Fruit fly (Drosophila melanogaster) whole organism, embryonic: ENCODE results near the gene CG7304.

Source experiments
- CG10147 ChIP-seq: fragments of 200-800 bp; sonication (Bioruptor generic); optimal IDR thresholded peaks from 2 replicates; lab custom pipeline; 2019; ENCODE audit warnings: missing biosample characterization, mild to moderate bottlenecking, missing genetic modification characterization, moderate library complexity
- CG10274 ChIP-seq: fragments of 200-800 bp; sonication (Bioruptor generic); optimal IDR thresholded peaks from 3 replicates; lab custom pipeline; 2017; ENCODE audit warnings: missing biosample characterization, mild to moderate bottlenecking, missing genetic modification characterization
- CG10565 ChIP-seq: fragments of 200-800 bp; sonication (Bioruptor generic); optimal IDR thresholded peaks from 3 replicates; lab custom pipeline; 2016; ENCODE audit warnings: missing biosample characterization, mild to moderate bottlenecking, missing genetic modification characterization
- CG10959 ChIP-seq: fragments of 200-800 bp; sonication (Bioruptor generic); IDR thresholded peaks from 2 replicates; pipeline ENCODE4 v1.3.6; 2022; ENCODE audit warnings: missing biosample characterization, missing genetic modification characterization
- CG10979 ChIP-seq: fragments of 200-800 bp; sonication (Bioruptor generic); optimal IDR thresholded peaks from 2 replicates; lab custom pipeline; 2018; ENCODE audit warnings: missing biosample characterization, mild to moderate bottlenecking, missing genetic modification characterization, moderate library complexity
- CG11695 ChIP-seq: fragments of 200-800 bp; sonication (Bioruptor generic); IDR thresholded peaks from 3 replicates; pipeline ENCODE4 v1.3.6; 2022; ENCODE audit warnings: missing biosample characterization, missing genetic modification characterization
- CG12104 ChIP-seq: fragments of 200-800 bp; sonication (Bioruptor generic); optimal IDR thresholded peaks from 3 replicates; lab custom pipeline; 2016; ENCODE audit warnings: missing biosample characterization, missing genetic modification characterization
- CG13287 ChIP-seq: fragments of 200-800 bp; sonication (Bioruptor generic); IDR thresholded peaks from 2 replicates; pipeline ENCODE4 v1.3.6; 2022; ENCODE audit warnings: missing biosample characterization, missing genetic modification characterization; ENCODE audit not compliant: partially characterized antibody
- CG13894 ChIP-seq: fragments of 200-800 bp; sonication (Bioruptor generic); optimal IDR thresholded peaks from 3 replicates; lab custom pipeline; 2018; ENCODE audit warnings: missing biosample characterization, mild to moderate bottlenecking, missing genetic modification characterization, moderate library complexity
- CG17361 ChIP-seq: fragments of 200-800 bp; sonication (Bioruptor generic); IDR thresholded peaks from 3 replicates; pipeline ENCODE4 v1.3.6; 2022; ENCODE audit warnings: missing biosample characterization, missing genetic modification characterization
- CG17385 ChIP-seq: fragments of 200-800 bp; sonication (Bioruptor generic); optimal IDR thresholded peaks from 3 replicates; lab custom pipeline; 2018; ENCODE audit warnings: missing biosample characterization, mild to moderate bottlenecking, missing genetic modification characterization
- CG3065 ChIP-seq: fragments of 200-800 bp; sonication (Bioruptor generic); optimal IDR thresholded peaks from 2 replicates; lab custom pipeline; 2016; ENCODE audit warnings: missing biosample characterization, missing genetic modification characterization
- CG33557 ChIP-seq: fragments of 200-800 bp; sonication (Bioruptor generic); optimal IDR thresholded peaks from 2 replicates; lab custom pipeline; 2019; ENCODE audit warnings: missing biosample characterization, mild to moderate bottlenecking, missing genetic modification characterization, moderate library complexity
- CG3407 ChIP-seq: fragments of 200-800 bp; sonication (Bioruptor generic); optimal IDR thresholded peaks from 2 replicates; lab custom pipeline; 2018; ENCODE audit warnings: missing biosample characterization, mild to moderate bottlenecking, missing genetic modification characterization
- CG3726 ChIP-seq: fragments of 200-800 bp; sonication (Bioruptor generic); IDR thresholded peaks from 3 replicates; pipeline ENCODE4, ENCODE4 v1.3.6; 2022; ENCODE audit warnings: missing biosample characterization, missing genetic modification characterization
- CG3847 ChIP-seq: fragments of 200-800 bp; sonication (Bioruptor generic); IDR thresholded peaks from 2 replicates; pipeline ENCODE4 v1.3.6; 2022; ENCODE audit warnings: missing biosample characterization, missing genetic modification characterization
- CG4360 ChIP-seq: fragments of 200-800 bp; sonication (Bioruptor generic); IDR thresholded peaks from 2 replicates; pipeline ENCODE4 v1.3.6; 2022; ENCODE audit warnings: missing biosample characterization, missing genetic modification characterization
- CG4730 ChIP-seq: fragments of 200-800 bp; sonication (Bioruptor generic); IDR thresholded peaks from 2 replicates; pipeline ENCODE4 v1.3.6; 2022; ENCODE audit warnings: missing biosample characterization, missing genetic modification characterization
- CG4820 ChIP-seq: fragments of 200-800 bp; sonication (Bioruptor generic); optimal IDR thresholded peaks from 3 replicates; lab custom pipeline; 2016; ENCODE audit warnings: missing biosample characterization, missing genetic modification characterization
- CG7372 ChIP-seq: fragments of 200-800 bp; sonication (Bioruptor generic); IDR thresholded peaks from 2 replicates; pipeline ENCODE4 v1.3.6; 2022; ENCODE audit warnings: missing biosample characterization, missing genetic modification characterization
- CG8765 ChIP-seq: fragments of 200-800 bp; sonication (Bioruptor generic); IDR thresholded peaks from 2 replicates; pipeline ENCODE4 v1.3.6; 2022; ENCODE audit warnings: missing biosample characterization, missing genetic modification characterization
- CG8944 ChIP-seq: fragments of 200-800 bp; sonication (Bioruptor generic); optimal IDR thresholded peaks from 3 replicates; lab custom pipeline; 2016; ENCODE audit warnings: missing biosample characterization, missing genetic modification characterization
- CG9876 ChIP-seq: fragments of 200-800 bp; sonication (Bioruptor generic); optimal IDR thresholded peaks from 2 replicates; lab custom pipeline; 2016; ENCODE audit warnings: missing biosample characterization, missing genetic modification characterization
- CG9932 ChIP-seq: fragments of 200-800 bp; sonication (Bioruptor generic); IDR thresholded peaks from 2 replicates; pipeline ENCODE4 v1.3.6; 2022; ENCODE audit warnings: missing biosample characterization, missing genetic modification characterization
- Dfd ChIP-seq, 2 experiments: fragments of >200 bp; optimal IDR thresholded peaks; 2 replicates each; lab custom pipeline; 2017; ENCODE audit warnings: missing biosample characterization in 2 of 2, missing genetic modification characterization in 2 of 2
- Dip2 ChIP-seq: fragments of 200-800 bp; sonication (Bioruptor generic); IDR thresholded peaks from 2 replicates; pipeline ENCODE4 v1.3.6; 2022; ENCODE audit warnings: missing biosample characterization, missing genetic modification characterization
- Elba2 ChIP-seq: fragments of 200-800 bp; sonication (Bioruptor generic); optimal IDR thresholded peaks from 3 replicates; lab custom pipeline; 2016; ENCODE audit warnings: missing biosample characterization, missing genetic modification characterization
- H2.0 ChIP-seq: fragments of 200-800 bp; sonication (Bioruptor generic); IDR thresholded peaks from 2 replicates; pipeline ENCODE4 v1.3.6; 2022; ENCODE audit warnings: missing biosample characterization, missing genetic modification characterization
- HLH4C ChIP-seq: fragments of 200-800 bp; sonication (Bioruptor generic); IDR thresholded peaks from 3 replicates; pipeline ENCODE4 v1.3.6; 2022; ENCODE audit warnings: missing biosample characterization, missing genetic modification characterization; ENCODE audit not compliant: partially characterized antibody
- Hr39 ChIP-seq: fragments of >200 bp; optimal IDR thresholded peaks from 2 replicates; lab custom pipeline; 2017
- MBD-R2 ChIP-seq: fragments of 200-800 bp; sonication (Bioruptor generic); IDR thresholded peaks from 2 replicates; pipeline ENCODE4 v1.3.6; 2022; ENCODE audit warnings: missing biosample characterization, missing genetic modification characterization
- Opbp ChIP-seq: fragments of 200-800 bp; sonication (Bioruptor generic); IDR thresholded peaks from 3 replicates; pipeline ENCODE4 v1.3.6; 2022; ENCODE audit warnings: missing biosample characterization, missing genetic modification characterization; ENCODE audit not compliant: partially characterized antibody
- Ravus ChIP-seq: fragments of 200-800 bp; sonication (Bioruptor generic); IDR thresholded peaks from 2 replicates; pipeline ENCODE4 v1.3.6; 2022; ENCODE audit warnings: missing biosample characterization, missing genetic modification characterization
- Six4 ChIP-seq: fragments of 200-800 bp; sonication (Bioruptor generic); optimal IDR thresholded peaks from 2 replicates; lab custom pipeline; 2016; ENCODE audit warnings: missing biosample characterization, missing genetic modification characterization
- bigmax ChIP-seq: fragments of 200-800 bp; sonication (Bioruptor generic); optimal IDR thresholded peaks from 2 replicates; lab custom pipeline; 2018; ENCODE audit warnings: missing biosample characterization, mild to moderate bottlenecking, missing genetic modification characterization
- cas ChIP-seq: fragments of 200-800 bp; sonication (Bioruptor generic); IDR thresholded peaks from 2 replicates; pipeline ENCODE4 v1.3.6; 2022; ENCODE audit warnings: missing biosample characterization, missing genetic modification characterization
- caup ChIP-seq: fragments of 200-800 bp; sonication (Bioruptor generic); optimal IDR thresholded peaks from 3 replicates; lab custom pipeline; 2017; ENCODE audit warnings: missing biosample characterization, mild to moderate bottlenecking, missing genetic modification characterization, moderate library complexity; ENCODE audit not compliant: severe bottlenecking
- cg ChIP-seq: fragments of 200-800 bp; sonication (Bioruptor generic); optimal IDR thresholded peaks from 3 replicates; lab custom pipeline; 2019; ENCODE audit warnings: missing biosample characterization, mild to moderate bottlenecking, missing genetic modification characterization, moderate library complexity
- crol ChIP-seq: fragments of 200-800 bp; sonication (Bioruptor generic); IDR thresholded peaks from 2 replicates; pipeline ENCODE4 v1.3.6; 2022; ENCODE audit warnings: missing biosample characterization, missing genetic modification characterization
- cwo ChIP-seq: fragments of 200-800 bp; sonication (Bioruptor generic); optimal IDR thresholded peaks from 3 replicates; lab custom pipeline; 2017; ENCODE audit warnings: missing biosample characterization, missing genetic modification characterization, mild to moderate bottlenecking, moderate library complexity, missing genetic modification reagents
- dan ChIP-seq: fragments of 200-800 bp; sonication (Bioruptor generic); IDR thresholded peaks from 2 replicates; pipeline ENCODE4 v1.3.6; 2022; ENCODE audit warnings: missing biosample characterization, missing genetic modification characterization
- dm ChIP-seq: fragments of 200-800 bp; sonication (Bioruptor generic); optimal IDR thresholded peaks from 3 replicates; lab custom pipeline; 2016; ENCODE audit warnings: missing biosample characterization, missing genetic modification characterization
- gcm2 ChIP-seq: fragments of 200-800 bp; sonication (Bioruptor generic); optimal IDR thresholded peaks from 2 replicates; lab custom pipeline; 2016; ENCODE audit warnings: missing biosample characterization, missing genetic modification characterization
- ham ChIP-seq: fragments of 200-800 bp; sonication (Bioruptor generic); IDR thresholded peaks from 2 replicates; pipeline ENCODE4 v1.3.6; 2022; ENCODE audit warnings: missing biosample characterization, missing genetic modification characterization
- insv ChIP-seq, 2 experiments: fragments of 200-800 bp; sonication (Bioruptor generic); optimal IDR thresholded peaks; 3 replicates each; lab custom pipeline; 2016 to 2018; ENCODE audit warnings: missing biosample characterization in 2 of 2, missing genetic modification characterization in 2 of 2
- nerfin-1 ChIP-seq: fragments of 200-800 bp; sonication (Bioruptor generic); optimal IDR thresholded peaks from 3 replicates; lab custom pipeline; 2019; ENCODE audit warnings: missing biosample characterization, mild to moderate bottlenecking, missing genetic modification characterization, moderate library complexity
- pho ChIP-seq: fragments of 200-800 bp; sonication (Bioruptor generic); optimal IDR thresholded peaks from 2 replicates; lab custom pipeline; 2016; ENCODE audit warnings: missing biosample characterization, missing genetic modification characterization
- psq ChIP-seq: fragments of 200-800 bp; sonication (Bioruptor generic); optimal IDR thresholded peaks from 2 replicates; lab custom pipeline; 2017; ENCODE audit warnings: missing biosample characterization, missing genetic modification characterization
- sc ChIP-seq, 3 experiments: fragments of >200 bp in 2 of 3; fragments of 200-800 bp in 1 of 3; sonication (Bioruptor generic) in 1 of 3; optimal IDR thresholded peaks; 2 replicates in 2 of 3; 3 replicates in 1 of 3; lab custom pipeline; 2017; ENCODE audit warnings: mild to moderate bottlenecking in 1 of 3, missing biosample characterization in 1 of 3, missing genetic modification characterization in 1 of 3, missing genetic modification reagents in 1 of 3
- sens ChIP-seq: fragments of 200-800 bp; sonication (Bioruptor generic); peaks from one replicate; lab custom pipeline; 2016; ENCODE audit warnings: missing biosample characterization, missing genetic modification characterization
- trem ChIP-seq: fragments of 200-800 bp; optimal IDR thresholded peaks from 3 replicates; lab custom pipeline; 2019; ENCODE audit warnings: missing biosample characterization, mild to moderate bottlenecking, missing genetic modification characterization, moderate library complexity

Gene CG7304

dm6 chr3L:15728195-15728594, 48.7 kb downstream of the CG7304 start, which contains the start of gene comm (continued):
- no peak for TF ChIP-seq CG8944
- no peak for TF ChIP-seq CG3847 (GFP tag; lab: Robert Waterston, UW)
- TF ChIP-seq Dip2, result no peak
- TF ChIP-seq CG10565 (GFP tag; lab: Kevin White, UChicago), result no peak
- TF ChIP-seq crol (GFP tag; lab: Robert Waterston, UW), result no peak; the same call in 1 of the 2 replicates
- no peak for TF ChIP-seq CG3065 (GFP tag; lab: Kevin White, UChicago)
- TF ChIP-seq CG9932, result no peak
- peak; percentile 8 for TF ChIP-seq trem (tag; lab: Kevin White, UChicago)
- peak; percentile 70; the same call in 1 of the 2 replicates for TF ChIP-seq CG13287
- peak; percentile 70 for TF ChIP-seq nerfin-1 (tag; lab: Kevin White, UChicago)
- TF ChIP-seq H2.0 (GFP tag; lab: Robert Waterston, UW), result no peak
- no peak for TF ChIP-seq CG10274 (GFP tag; lab: Kevin White, UChicago)
- no peak for TF ChIP-seq Hr39 (lab: Kevin White, UChicago)
- TF ChIP-seq sc (optimal IDR thresholded peaks at IDR 0.05; lab: Kevin White, UChicago), result no peak
- no peak for TF ChIP-seq sc (GFP tag; optimal IDR thresholded peaks at IDR 0.05; lab: Kevin White, UChicago)
- TF ChIP-seq CG3726 (GFP tag; lab: Robert Waterston, UW), result no peak; the same call in 2 of the 3 replicates
- no peak for TF ChIP-seq CG7372 (GFP tag; lab: Robert Waterston, UW)
- no peak for TF ChIP-seq CG10147 (GFP tag; lab: Kevin White, UChicago)
- no peak for TF ChIP-seq CG4730
- peak; percentile 17 for TF ChIP-seq pho
- peak; percentile 87 for TF ChIP-seq sens (GFP tag; lab: Kevin White, UChicago)
- peak; percentile 69 for TF ChIP-seq CG13894
- TF ChIP-seq Opbp, result peak; percentile 83
- no peak for TF ChIP-seq bigmax (GFP tag; lab: Kevin White, UChicago)
- TF ChIP-seq dm (GFP tag; lab: Kevin White, UChicago), result no peak
- TF ChIP-seq CG3407 (GFP tag; lab: Kevin White, UChicago), result no peak
- TF ChIP-seq ham (GFP tag; lab: Robert Waterston, UW), result no peak
- no peak for TF ChIP-seq CG17361 (GFP tag; lab: Robert Waterston, UW)
- no peak for TF ChIP-seq CG10959 (GFP tag; lab: Robert Waterston, UW)
- TF ChIP-seq dan, result no peak
- no peak for TF ChIP-seq CG9876
- no peak for TF ChIP-seq cwo (GFP tag; lab: Kevin White, UChicago)
- no peak for TF ChIP-seq Elba2 (GFP tag; lab: Kevin White, UChicago)
- 0 out of 2 replicates have a peak, but pooled peaks have one; percentile 16 for TF ChIP-seq CG4360
- peak; percentile 17; the same call in 1 of the 2 replicates for TF ChIP-seq CG8765
- no peak for TF ChIP-seq insv (GFP tag; optimal IDR thresholded peaks at IDR 0.05; lab: Kevin White, UChicago)
- TF ChIP-seq Ravus, result no peak
- peak; percentile 38 for TF ChIP-seq CG33557 (GFP tag; lab: Kevin White, UChicago)
- TF ChIP-seq caup, result peak; percentile 41
- TF ChIP-seq MBD-R2 (GFP tag; lab: Robert Waterston, UW), result 0 out of 2 replicates have a peak, but pooled peaks have one; percentile 16
- TF ChIP-seq CG4820, result no peak
- no peak for TF ChIP-seq Dfd (GFP tag; optimal IDR thresholded peaks at IDR 0.05; lab: Kevin White, UChicago)
- peak; percentile 44 for TF ChIP-seq cg
- peak; percentile 31 for TF ChIP-seq CG10979 (tag; lab: Kevin White, UChicago)
- TF ChIP-seq cas (GFP tag; lab: Robert Waterston, UW), result no peak
- TF ChIP-seq psq (GFP tag; lab: Kevin White, UChicago), result no peak
- peak; percentile 40; the same call in 1 of the 3 replicates for TF ChIP-seq CG11695 (GFP tag; lab: Robert Waterston, UW)
- TF ChIP-seq Six4 (GFP tag; lab: Kevin White, UChicago), result no peak
- peak; percentile 48 for TF ChIP-seq CG17385 (GFP tag; lab: Kevin White, UChicago)
- no peak for TF ChIP-seq gcm2 (GFP tag; lab: Kevin White, UChicago)
- peak; percentile 55; the same call in 2 of the 3 replicates for TF ChIP-seq HLH4C (GFP tag; lab: Robert Waterston, UW)
- TF ChIP-seq CG12104, result no peak
